Worm (Caenorhabditis elegans) whole organism, L2 larva: ENCODE measurements around the gene nspb-5.
A peak's percentile ranks its signal among the peaks of the same experiment; 100 is the strongest.

Experiments
- C34F6.9 ChIP-seq: fragments of 150-350 bp; optimal IDR thresholded peaks from 2 replicates; lab custom pipeline; 2014; ENCODE audit warnings: missing biosample characterization, missing genetic modification characterization
- F13H6.1 ChIP-seq: sonication (generic microtip); optimal IDR thresholded peaks from 2 replicates; lab custom pipeline; 2016; ENCODE audit warnings: missing genetic modification characterization, missing compliant biosample characterization
- R02D3.7 ChIP-seq: fragments of 150-350 bp; optimal IDR thresholded peaks from 2 replicates; lab custom pipeline; 2014; ENCODE audit warnings: missing biosample characterization, missing genetic modification characterization
- Y55F3AM.14 ChIP-seq: fragments of 200-800 bp; sonication (Bioruptor generic); optimal IDR thresholded peaks from 2 replicates; lab custom pipeline; 2018; ENCODE audit warnings: mild to moderate bottlenecking, missing genetic modification characterization, missing compliant biosample characterization
- alr-1 ChIP-seq: fragments of 150-350 bp; optimal IDR thresholded peaks from 2 replicates; lab custom pipeline; 2014; ENCODE audit warnings: missing biosample characterization, missing genetic modification characterization
- aly-2 ChIP-seq: fragments of 150-350 bp; optimal IDR thresholded peaks from 2 replicates; lab custom pipeline; 2014; ENCODE audit warnings: missing biosample characterization, missing genetic modification characterization
- ama-1 ChIP-seq: fragments of 150-350 bp; optimal IDR thresholded peaks from 2 replicates; lab custom pipeline; 2018; ENCODE audit warnings: inconsistent platforms
- blmp-1 ChIP-seq: sonication (generic microtip); optimal IDR thresholded peaks from 2 replicates; lab custom pipeline; 2017; ENCODE audit warnings: missing genetic modification characterization, mild to moderate bottlenecking, missing compliant biosample characterization, antibody characterized with exemption, moderate library complexity; ENCODE audit not compliant: insufficient read depth
- ceh-16 ChIP-seq: fragments of 150-350 bp; optimal IDR thresholded peaks from 2 replicates; lab custom pipeline; 2014; ENCODE audit warnings: missing biosample characterization, missing genetic modification characterization
- ceh-82 ChIP-seq: fragments of 150-350 bp; optimal IDR thresholded peaks from 2 replicates; lab custom pipeline; 2014; ENCODE audit warnings: missing biosample characterization, missing genetic modification characterization
- egl-27 ChIP-seq: sonication (generic microtip); optimal IDR thresholded peaks from 3 replicates; lab custom pipeline; 2017; ENCODE audit warnings: missing biosample characterization, missing genetic modification reagents, missing genetic modification characterization
- elt-1 ChIP-seq: fragments of 150-350 bp; optimal IDR thresholded peaks from 2 replicates; lab custom pipeline; 2014; ENCODE audit warnings: missing biosample characterization, missing genetic modification characterization
- elt-3 ChIP-seq: sonication (generic microtip); optimal IDR thresholded peaks from 2 replicates; lab custom pipeline; 2017; ENCODE audit warnings: missing biosample characterization, missing genetic modification characterization
- fos-1 ChIP-seq: fragments of 150-350 bp; optimal IDR thresholded peaks from 2 replicates; lab custom pipeline; 2014; ENCODE audit warnings: missing biosample characterization, missing genetic modification characterization
- gmeb-1 ChIP-seq: fragments of 150-350 bp; optimal IDR thresholded peaks from 2 replicates; lab custom pipeline; 2014; ENCODE audit warnings: missing biosample characterization, missing genetic modification characterization
- lin-11 ChIP-seq: fragments of 150-350 bp; sonication (generic microtip); optimal IDR thresholded peaks from 2 replicates; lab custom pipeline; 2014; ENCODE audit warnings: missing biosample characterization, missing genetic modification characterization, inconsistent platforms, mixed read lengths
- lin-13 ChIP-seq: fragments of 150-350 bp; optimal IDR thresholded peaks from 2 replicates; lab custom pipeline; 2014; ENCODE audit warnings: missing biosample characterization, missing genetic modification reagents, missing genetic modification characterization
- lin-39 ChIP-seq: fragments of 150-350 bp; optimal IDR thresholded peaks from 2 replicates; lab custom pipeline; 2014; ENCODE audit warnings: missing biosample characterization, missing genetic modification reagents, missing genetic modification characterization
- lsy-2 ChIP-seq, 2 experiments: fragments of 150-350 bp in 1 of 2; sonication (generic microtip) in 1 of 2; optimal IDR thresholded peaks; 2 replicates each; lab custom pipeline; 2014 to 2017; ENCODE audit warnings: missing biosample characterization in 2 of 2, missing genetic modification characterization in 2 of 2
- mab-5 ChIP-seq: fragments of 150-350 bp; optimal IDR thresholded peaks from 2 replicates; lab custom pipeline; 2014; ENCODE audit warnings: missing biosample characterization, missing genetic modification characterization
- mdl-1 ChIP-seq, 2 experiments: fragments of 150-350 bp in 1 of 2; sonication (generic microtip) in 1 of 2; optimal IDR thresholded peaks; 2 replicates each; lab custom pipeline; 2017; ENCODE audit warnings: missing biosample characterization in 2 of 2, missing genetic modification characterization in 2 of 2
- nhr-10 ChIP-seq: sonication (generic microtip); optimal IDR thresholded peaks from 2 replicates; lab custom pipeline; 2017; ENCODE audit warnings: missing biosample characterization, missing genetic modification characterization
- nhr-11 ChIP-seq: fragments of 150-350 bp; optimal IDR thresholded peaks from 2 replicates; lab custom pipeline; 2014; ENCODE audit warnings: missing biosample characterization, missing genetic modification characterization
- nhr-129 ChIP-seq: fragments of 150-350 bp; optimal IDR thresholded peaks from 2 replicates; lab custom pipeline; 2014; ENCODE audit warnings: missing biosample characterization, missing genetic modification characterization
- nhr-21 ChIP-seq: fragments of 150-350 bp; optimal IDR thresholded peaks from 2 replicates; lab custom pipeline; 2014; ENCODE audit warnings: missing biosample characterization, missing genetic modification characterization
- nhr-237 ChIP-seq: fragments of 150-350 bp; optimal IDR thresholded peaks from 2 replicates; lab custom pipeline; 2014; ENCODE audit warnings: missing biosample characterization, missing genetic modification characterization
- nhr-6 ChIP-seq: fragments of 150-350 bp; optimal IDR thresholded peaks from 2 replicates; lab custom pipeline; 2014; ENCODE audit warnings: missing biosample characterization, missing genetic modification characterization
- nhr-77 ChIP-seq: fragments of 150-350 bp; optimal IDR thresholded peaks from 2 replicates; lab custom pipeline; 2014; ENCODE audit warnings: missing biosample characterization, missing genetic modification characterization
- peb-1 ChIP-seq: fragments of 150-350 bp; optimal IDR thresholded peaks from 2 replicates; lab custom pipeline; 2014; ENCODE audit warnings: missing biosample characterization, missing genetic modification characterization
- sem-4 ChIP-seq: fragments of 150-350 bp; optimal IDR thresholded peaks from 2 replicates; lab custom pipeline; 2014; ENCODE audit warnings: missing biosample characterization, missing genetic modification reagents, missing genetic modification characterization
- skn-1 ChIP-seq: sonication (generic microtip); optimal IDR thresholded peaks from 2 replicates; lab custom pipeline; 2017; ENCODE audit warnings: missing biosample characterization, missing genetic modification characterization
- sma-3 ChIP-seq: sonication (generic microtip); optimal IDR thresholded peaks from 2 replicates; lab custom pipeline; 2016; ENCODE audit warnings: missing genetic modification reagents, missing genetic modification characterization, missing compliant biosample characterization
- sma-9 ChIP-seq, 2 experiments: fragments of 150-350 bp in 1 of 2; sonication (generic microtip) in 1 of 2; optimal IDR thresholded peaks; 2 replicates each; lab custom pipeline; 2014 to 2016; ENCODE audit warnings: missing genetic modification characterization in 2 of 2, mild to moderate bottlenecking in 1 of 2, missing biosample characterization in 1 of 2, missing compliant biosample characterization in 1 of 2, missing genetic modification reagents in 1 of 2, moderate library complexity in 1 of 2
- unc-55 ChIP-seq: fragments of 150-350 bp; sonication (generic microtip); optimal IDR thresholded peaks from 3 replicates; lab custom pipeline; 2014; ENCODE audit warnings: missing biosample characterization, missing genetic modification reagents, missing genetic modification characterization
- zag-1 ChIP-seq: fragments of 150-350 bp; optimal IDR thresholded peaks from 2 replicates; lab custom pipeline; 2014; ENCODE audit warnings: missing biosample characterization, missing genetic modification characterization
- ztf-4 ChIP-seq: fragments of 150-350 bp; optimal IDR thresholded peaks from 2 replicates; lab custom pipeline; 2014; ENCODE audit warnings: missing biosample characterization, missing genetic modification characterization

Gene nspb-5

DNA sequence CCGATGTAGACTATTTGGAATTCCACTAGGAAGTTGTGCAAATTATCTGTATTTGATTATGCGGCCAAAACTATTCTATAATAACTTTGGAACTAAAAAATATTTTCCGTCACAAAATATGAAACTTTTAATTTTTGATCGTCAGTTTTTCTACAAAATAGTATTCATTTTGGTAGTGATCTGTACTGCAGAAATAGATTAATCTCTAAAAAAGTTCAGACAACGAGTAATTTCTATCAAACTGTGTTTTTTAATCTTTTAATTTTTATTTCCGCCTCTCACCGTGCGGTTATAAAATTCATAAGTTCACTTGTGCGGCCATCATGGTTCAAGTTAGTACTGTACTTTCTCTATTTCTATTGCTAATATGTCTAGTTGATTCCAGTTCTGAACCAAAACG lies 39.4 kb downstream of the nspb-5 start, which contains the start of gene C01B10.7:
Gene C01B10.7, plus strand, starts transcription at position 301 of the 400 bp plus-strand sequence.
- TF ChIP-seq aly-2 (tag; lab: Kevin White, UChicago) (no peak), mdl-1 (tag; optimal IDR thresholded peaks at IDR 0.05; lab: Kevin White, UChicago) (no peak), nhr-77 (no peak), C34F6.9 (tag; lab: Kevin White, UChicago) (no peak), skn-1 (tag; lab: Kevin White, UChicago) (no peak), ztf-4 (tag; lab: Kevin White, UChicago) (no peak), R02D3.7 (tag; lab: Kevin White, UChicago) (no peak), sem-4 (tag; lab: Kevin White, UChicago) (no peak), ceh-82 (no peak), lin-13 (GFP tag; lab: Kevin White, UChicago) (no peak), mab-5 (tag; lab: Kevin White, UChicago) (no peak), sma-3 (GFP tag; lab: Kevin White, UChicago) (no peak), alr-1 (tag; lab: Kevin White, UChicago) (no peak), ceh-16 (no peak), nhr-237 (tag; lab: Kevin White, UChicago) (no peak), lin-39 (tag; lab: Kevin White, UChicago) (no peak), nhr-21 (tag; lab: Kevin White, UChicago) (no peak)

- TF ChIP-seq elt-1 (no peak), fos-1 (tag; lab: Kevin White, UChicago) (peak; percentile 4), peb-1 (tag; lab: Kevin White, UChicago) (no peak)
These were observed 41.0 kb downstream of the nspb-5 start, which contains the start of gene C01B10.6 for ce11 chrIV:6639880-6640279. TSS of gene C01B10.6 (plus strand) at chrIV:6640180.

ce11 chrIV:6645867-6646655 lies 47.2 kb downstream of the nspb-5 start, which contains the start of gene hil-7:
TSS of gene hil-7 (plus strand) at chrIV:6646312.
- peak; percentile 44 for TF ChIP-seq gmeb-1
- TF ChIP-seq C34F6.9 (tag; lab: Kevin White, UChicago) = peak; percentile 89
- TF ChIP-seq nhr-129 (tag; lab: Kevin White, UChicago) = peak; percentile 83
- TF ChIP-seq unc-55 (GFP tag; lab: Kevin White, UChicago) = no peak
- TF ChIP-seq lsy-2 (tag; optimal IDR thresholded peaks at IDR 0.05; lab: Kevin White, UChicago) = peak in 1 of 2 experiments; percentile 72
- TF ChIP-seq alr-1 (tag; lab: Kevin White, UChicago) = no peak
- no peak for TF ChIP-seq Y55F3AM.14 (GFP tag; lab: Kevin White, UChicago)
- TF ChIP-seq nhr-10 (tag; lab: Kevin White, UChicago) = no peak
- TF ChIP-seq mab-5 (tag; lab: Kevin White, UChicago) = peak; percentile 68
- no peak for TF ChIP-seq lin-11
- TF ChIP-seq nhr-6 (tag; lab: Kevin White, UChicago) = peak; percentile 31
- no peak for TF ChIP-seq nhr-21 (tag; lab: Kevin White, UChicago)
- no peak for TF ChIP-seq elt-3 (tag; lab: Kevin White, UChicago)
- no peak for TF ChIP-seq blmp-1 (tag; lab: Kevin White, UChicago)
- TF ChIP-seq sma-9 (GFP tag; optimal IDR thresholded peaks at IDR 0.05; lab: Kevin White, UChicago) = peak; percentile 57
- TF ChIP-seq sma-9 (tag; optimal IDR thresholded peaks at IDR 0.05; lab: Kevin White, UChicago) = no peak
- TF ChIP-seq zag-1 = no peak
- TF ChIP-seq F13H6.1 (tag; lab: Kevin White, UChicago) = peak; percentile 72
- peak; percentile 40 for TF ChIP-seq egl-27 (tag; lab: Kevin White, UChicago)
- no peak for TF ChIP-seq ama-1 (lab: Kevin White, UChicago)
- no peak for TF ChIP-seq peb-1 (tag; lab: Kevin White, UChicago)
- TF ChIP-seq nhr-11 = no peak
- TF ChIP-seq lin-13 (GFP tag; lab: Kevin White, UChicago) = peak; percentile 35

- no peak for TF ChIP-seq lin-13 (GFP tag; lab: Kevin White, UChicago)
- TF ChIP-seq, all 48 proteins: peak for 0
These were observed 48.1 kb downstream of the nspb-5 start for ce11 chrIV:6646905-6647304.
